Worm (Caenorhabditis elegans): Measurements from ENCODE around the gene C38C3.4.

Gene C38C3.4

ce11 chrV:1476284-1476792, 5.5 kb upstream of the C38C3.4 start:
- TF ChIP-seq flt-1 (GFP tag; IDR thresholded peaks at IDR 0.05) = no peak

- no peak for TF ChIP-seq med-1 (GFP tag; optimal IDR thresholded peaks at IDR 0.05; ENCODE audit: insufficient read depth)
- TF ChIP-seq cog-1 (tag; optimal IDR thresholded peaks at IDR 0.05) = no peak
- TF ChIP-seq ztf-23 (GFP tag; IDR thresholded peaks at IDR 0.05) = no peak
- TF ChIP-seq ref-1 (GFP tag; conservative IDR thresholded peaks at IDR 0.05) = no peak
- no peak for TF ChIP-seq T22C8.4 (GFP tag; IDR thresholded peaks at IDR 0.05)
- no peak for TF ChIP-seq ztf-29 (GFP tag; IDR thresholded peaks at IDR 0.05)
- no peak for TF ChIP-seq tab-1 (GFP tag; IDR thresholded peaks at IDR 0.05)
- no peak for TF ChIP-seq klf-2 (GFP tag; conservative IDR thresholded peaks at IDR 0.05)
- TF ChIP-seq flt-1 (GFP tag; IDR thresholded peaks at IDR 0.05) = no peak
Observed at ce11 chrV:1476841-1477240, 5.0 kb upstream of the C38C3.4 start.

ce11 chrV:1480841-1481240, 1.0 kb upstream of the C38C3.4 start:
- TF ChIP-seq flt-1 (GFP tag; IDR thresholded peaks at IDR 0.05) (no peak), med-1 (GFP tag; optimal IDR thresholded peaks at IDR 0.05; ENCODE audit: insufficient read depth) (no peak), ztf-29 (GFP tag; IDR thresholded peaks at IDR 0.05) (no peak), tab-1 (GFP tag; IDR thresholded peaks at IDR 0.05) (no peak), ztf-23 (GFP tag; IDR thresholded peaks at IDR 0.05) (no peak), klf-2 (GFP tag; conservative IDR thresholded peaks at IDR 0.05) (no peak), ref-1 (GFP tag; conservative IDR thresholded peaks at IDR 0.05) (no peak), T22C8.4 (GFP tag; IDR thresholded peaks at IDR 0.05) (no peak)

- TF ChIP-seq tab-1 (GFP tag; IDR thresholded peaks at IDR 0.05) (no peak), klf-2 (GFP tag; conservative IDR thresholded peaks at IDR 0.05) (no peak), med-1 (GFP tag; optimal IDR thresholded peaks at IDR 0.05; ENCODE audit: insufficient read depth) (no peak), T22C8.4 (GFP tag; IDR thresholded peaks at IDR 0.05) (no peak), ztf-23 (GFP tag; IDR thresholded peaks at IDR 0.05) (no peak), ref-1 (GFP tag; conservative IDR thresholded peaks at IDR 0.05) (no peak), cog-1 (tag; optimal IDR thresholded peaks at IDR 0.05) (no peak), flt-1 (GFP tag; IDR thresholded peaks at IDR 0.05) (no peak), ztf-29 (GFP tag; IDR thresholded peaks at IDR 0.05) (no peak)
Observed at ce11 chrV:1486031-1486430, 4.2 kb downstream of the C38C3.4 start.

- no peak for TF ChIP-seq cog-1 (tag; optimal IDR thresholded peaks at IDR 0.05)
- TF ChIP-seq ref-1 (GFP tag; conservative IDR thresholded peaks at IDR 0.05) = no peak
- no peak for TF ChIP-seq tab-1 (GFP tag; IDR thresholded peaks at IDR 0.05)
- no peak for TF ChIP-seq klf-2 (GFP tag; conservative IDR thresholded peaks at IDR 0.05)
- TF ChIP-seq med-1 (GFP tag; optimal IDR thresholded peaks at IDR 0.05; ENCODE audit: insufficient read depth) = no peak
- TF ChIP-seq T22C8.4 (GFP tag; IDR thresholded peaks at IDR 0.05) = no peak
- no peak for TF ChIP-seq ztf-29 (GFP tag; IDR thresholded peaks at IDR 0.05)
- TF ChIP-seq flt-1 (GFP tag; IDR thresholded peaks at IDR 0.05) = no peak
- no peak for TF ChIP-seq ztf-23 (GFP tag; IDR thresholded peaks at IDR 0.05)
Observed at ce11 chrV:1487262-1487661, 5.4 kb downstream of the C38C3.4 start.

ce11 chrV:1488642-1489041, 6.8 kb downstream of the C38C3.4 start:
- TF ChIP-seq ztf-29 (GFP tag; IDR thresholded peaks at IDR 0.05) (no peak), tab-1 (GFP tag; IDR thresholded peaks at IDR 0.05) (no peak), klf-2 (GFP tag; conservative IDR thresholded peaks at IDR 0.05) (no peak), ztf-23 (GFP tag; IDR thresholded peaks at IDR 0.05) (no peak), med-1 (GFP tag; optimal IDR thresholded peaks at IDR 0.05; ENCODE audit: insufficient read depth) (no peak), T22C8.4 (GFP tag; IDR thresholded peaks at IDR 0.05) (no peak), flt-1 (GFP tag; IDR thresholded peaks at IDR 0.05) (no peak), cog-1 (tag; optimal IDR thresholded peaks at IDR 0.05) (no peak), ref-1 (GFP tag; conservative IDR thresholded peaks at IDR 0.05) (no peak)

- TF ChIP-seq flt-1 (GFP tag; IDR thresholded peaks at IDR 0.05) (no peak), ztf-23 (GFP tag; IDR thresholded peaks at IDR 0.05) (no peak), tab-1 (GFP tag; IDR thresholded peaks at IDR 0.05) (no peak), klf-2 (GFP tag; conservative IDR thresholded peaks at IDR 0.05) (no peak)
Observed at ce11 chrV:1491510-1491909, 9.7 kb downstream of the C38C3.4 start, which contains the start of gene C38C3.6. Gene C38C3.6 (minus strand): TSS chrV:1491610.

ce11 chrV:1494469-1494868, 12.6 kb downstream of the C38C3.4 start, which contains the start of gene spig-7:
Gene spig-7 (plus strand): TSS chrV:1494769.
- TF ChIP-seq flt-1 (GFP tag; IDR thresholded peaks at IDR 0.05) (no peak), ref-1 (GFP tag; conservative IDR thresholded peaks at IDR 0.05) (no peak), klf-2 (GFP tag; conservative IDR thresholded peaks at IDR 0.05) (no peak), T22C8.4 (GFP tag; IDR thresholded peaks at IDR 0.05) (no peak), tab-1 (GFP tag; IDR thresholded peaks at IDR 0.05) (no peak), med-1 (GFP tag; optimal IDR thresholded peaks at IDR 0.05; ENCODE audit: insufficient read depth) (no peak), cog-1 (tag; optimal IDR thresholded peaks at IDR 0.05) (no peak), ztf-23 (GFP tag; IDR thresholded peaks at IDR 0.05) (no peak), ztf-29 (GFP tag; IDR thresholded peaks at IDR 0.05) (no peak)

- TF ChIP-seq flt-1 (GFP tag; IDR thresholded peaks at IDR 0.05) (no peak), ref-1 (GFP tag; conservative IDR thresholded peaks at IDR 0.05) (no peak), ztf-29 (GFP tag; IDR thresholded peaks at IDR 0.05) (no peak), klf-2 (GFP tag; conservative IDR thresholded peaks at IDR 0.05) (no peak), med-1 (GFP tag; optimal IDR thresholded peaks at IDR 0.05; ENCODE audit: insufficient read depth) (no peak), T22C8.4 (GFP tag; IDR thresholded peaks at IDR 0.05) (no peak), tab-1 (GFP tag; IDR thresholded peaks at IDR 0.05) (no peak), cog-1 (tag; optimal IDR thresholded peaks at IDR 0.05) (no peak)
Observed at ce11 chrV:1495334-1495733, 13.5 kb downstream of the C38C3.4 start, which contains the start of gene C38C3.3. Gene C38C3.3 (plus strand): TSS chrV:1495634.

- TF ChIP-seq ztf-29 (GFP tag; IDR thresholded peaks at IDR 0.05) (no peak), flt-1 (GFP tag; IDR thresholded peaks at IDR 0.05) (no peak), ztf-23 (GFP tag; IDR thresholded peaks at IDR 0.05) (no peak), T22C8.4 (GFP tag; IDR thresholded peaks at IDR 0.05) (peak; percentile 80), med-1 (GFP tag; optimal IDR thresholded peaks at IDR 0.05; ENCODE audit: insufficient read depth) (no peak), cog-1 (tag; optimal IDR thresholded peaks at IDR 0.05) (no peak)
Observed at ce11 chrV:1495752-1496151, 13.9 kb downstream of the C38C3.4 start.

Data from whole organism, midembryonic.